Fruit fly (Drosophila melanogaster) whole organism, pupa: Measurements from ENCODE around the gene CG43362.

ENCODE experiments used
- CG15710 ChIP-seq: fragments of 200-800 bp; sonication (Bioruptor generic); optimal IDR thresholded peaks from 2 replicates; lab custom pipeline; 2018; ENCODE audit warnings: missing biosample characterization, mild to moderate bottlenecking, missing genetic modification characterization, moderate library complexity
- CG32121 ChIP-seq: fragments of 200-800 bp; sonication (Bioruptor generic); IDR thresholded peaks from 2 replicates; pipeline ENCODE4 v1.3.6; 2022; ENCODE audit warnings: missing biosample characterization, missing genetic modification characterization
- EcR ChIP-seq: fragments of 200-800 bp; sonication (Bioruptor generic); optimal IDR thresholded peaks from 3 replicates; lab custom pipeline; 2019; ENCODE audit warnings: missing biosample characterization, missing genetic modification characterization, mild to moderate bottlenecking, moderate library complexity, missing genetic modification reagents
- gl ChIP-seq: fragments of 200-800 bp; sonication (Bioruptor generic); optimal IDR thresholded peaks from 2 replicates; lab custom pipeline; 2018; ENCODE audit warnings: missing biosample characterization, mild to moderate bottlenecking, missing genetic modification characterization

DNA sequence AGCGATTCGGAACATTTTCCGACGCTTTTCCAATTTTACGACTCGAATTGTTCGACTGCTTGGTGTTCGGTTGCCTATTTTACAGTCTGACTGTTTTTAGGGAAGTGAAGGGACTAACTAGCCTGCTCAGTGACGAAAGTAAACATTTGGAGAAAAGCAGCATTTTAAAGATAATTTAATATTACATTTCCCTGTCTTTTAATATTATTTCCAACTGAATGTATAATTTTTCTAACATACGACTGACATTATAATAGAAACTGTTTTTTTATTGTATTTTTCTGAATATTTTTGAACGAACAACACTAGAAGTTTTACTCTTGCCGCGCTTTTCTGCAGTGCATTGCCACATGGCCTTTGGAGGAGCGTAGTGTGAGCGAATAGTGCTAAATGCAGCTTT lies 5.6 kb downstream of the CG43362 start, which contains the start of gene CG31787:
- no peak for TF ChIP-seq CG32121 (GFP tag; lab: Robert Waterston, UW)
- TF ChIP-seq gl = no peak
- TF ChIP-seq CG15710 (tag; lab: Kevin White, UChicago) = no peak
- no peak for TF ChIP-seq EcR (GFP tag; lab: Kevin White, UChicago)
